Worm (Caenorhabditis elegans) whole organism, young adult: ENCODE measurements around the gene str-28.
A peak's percentile ranks its signal among the peaks of the same experiment; 100 is the strongest.

Source experiments
- B0019.2 ChIP-seq: fragments of 200-800 bp; sonication (Bioruptor generic); conservative IDR thresholded peaks from 2 replicates; pipeline ENCODE4 v1.3.6; 2022; ENCODE audit warnings: missing genetic modification reagents, missing genetic modification characterization, missing compliant biosample characterization
- B0261.1 ChIP-seq: sonication (generic microtip); optimal IDR thresholded peaks from 2 replicates; lab custom pipeline; 2016; ENCODE audit warnings: mild to moderate bottlenecking, missing genetic modification characterization, moderate library complexity, missing compliant biosample characterization
- D2030.7 ChIP-seq: fragments of 200-800 bp; sonication (Bioruptor generic); IDR thresholded peaks from 2 replicates; pipeline ENCODE4 v1.3.6; 2022; ENCODE audit warnings: missing genetic modification reagents, missing genetic modification characterization, missing compliant biosample characterization
- F39B2.1 ChIP-seq: fragments of 200-800 bp; sonication (Bioruptor generic); IDR thresholded peaks from 2 replicates; pipeline ENCODE4 v1.3.6; 2022; ENCODE audit warnings: missing genetic modification reagents, missing genetic modification characterization, missing compliant biosample characterization
- F52B5.7 ChIP-seq: sonication (generic microtip); optimal IDR thresholded peaks from 2 replicates; lab custom pipeline; 2016; ENCODE audit warnings: mild to moderate bottlenecking, missing genetic modification characterization, missing compliant biosample characterization
- K11D2.4 ChIP-seq: fragments of 200-800 bp; sonication (Bioruptor generic); IDR thresholded peaks from 2 replicates; pipeline ENCODE4 v1.3.6; 2022; ENCODE audit warnings: missing genetic modification reagents, missing genetic modification characterization, missing compliant biosample characterization
- K12H6.12 ChIP-seq: fragments of 200-800 bp; sonication (Bioruptor generic); optimal IDR thresholded peaks from 2 replicates; lab custom pipeline; 2018; ENCODE audit warnings: mild to moderate bottlenecking, missing genetic modification characterization, missing compliant biosample characterization
- Y67H2A.10 ChIP-seq: fragments of 200-800 bp; sonication (Bioruptor generic); conservative IDR thresholded peaks from 2 replicates; pipeline ENCODE4 v1.3.6; 2022; ENCODE audit warnings: missing genetic modification reagents, missing genetic modification characterization, missing compliant biosample characterization
- Y79H2A.3 ChIP-seq: fragments of 200-800 bp; sonication (Bioruptor generic); conservative IDR thresholded peaks from 2 replicates; pipeline ENCODE4 v1.3.6; 2022; ENCODE audit warnings: missing genetic modification reagents, missing genetic modification characterization, missing compliant biosample characterization
- ZK185.1 ChIP-seq: sonication (generic microtip); optimal IDR thresholded peaks from 2 replicates; lab custom pipeline; 2016; ENCODE audit warnings: mild to moderate bottlenecking, missing genetic modification characterization, missing compliant biosample characterization; ENCODE audit not compliant: poor library complexity, severe bottlenecking
- aptf-2 ChIP-seq: fragments of 200-800 bp; sonication (Bioruptor generic); conservative IDR thresholded peaks from 2 replicates; pipeline ENCODE4 v1.3.6; 2022; ENCODE audit warnings: missing genetic modification reagents, missing genetic modification characterization, missing compliant biosample characterization
- cebp-1 ChIP-seq, 2 experiments: fragments of 200-800 bp in 1 of 2; sonication (Bioruptor generic) in 1 of 2; sonication (generic microtip) in 1 of 2; IDR thresholded peaks in 1 of 2; optimal IDR thresholded peaks in 1 of 2; 2 replicates each; pipeline versions ENCODE4 v1.3.6 to Lab custom; 2017 to 2022; ENCODE audit warnings: missing compliant biosample characterization in 2 of 2, missing genetic modification characterization in 2 of 2, mild to moderate bottlenecking in 1 of 2, missing genetic modification reagents in 1 of 2, moderate library complexity in 1 of 2
- ceh-27 ChIP-seq: fragments of 200-800 bp; sonication (Bioruptor generic); optimal IDR thresholded peaks from 2 replicates; lab custom pipeline; 2018; ENCODE audit warnings: mild to moderate bottlenecking, missing genetic modification characterization, moderate library complexity, missing compliant biosample characterization
- ceh-79 ChIP-seq: sonication (generic microtip); optimal IDR thresholded peaks from 2 replicates; lab custom pipeline; 2017; ENCODE audit warnings: mild to moderate bottlenecking, missing genetic modification characterization, missing compliant biosample characterization
- ekl-4 ChIP-seq: fragments of 200-800 bp; sonication (Bioruptor generic); IDR thresholded peaks from 2 replicates; pipeline ENCODE4 v1.3.6; 2022; ENCODE audit warnings: missing genetic modification reagents, missing genetic modification characterization, missing compliant biosample characterization
- fkh-3 ChIP-seq: sonication (generic microtip); optimal IDR thresholded peaks from 2 replicates; lab custom pipeline; 2016; ENCODE audit warnings: mild to moderate bottlenecking, missing genetic modification characterization, missing compliant biosample characterization
- hlh-12 ChIP-seq: sonication (generic microtip); optimal IDR thresholded peaks from 2 replicates; lab custom pipeline; 2016; ENCODE audit warnings: missing genetic modification characterization, missing compliant biosample characterization
- hmg-20 ChIP-seq: fragments of 200-800 bp; sonication (Bioruptor generic); IDR thresholded peaks from 2 replicates; pipeline ENCODE4 v1.3.6; 2022; ENCODE audit warnings: missing genetic modification reagents, missing genetic modification characterization, missing compliant biosample characterization
- hsf-1 ChIP-seq: fragments of 200-800 bp; sonication (Bioruptor generic); IDR thresholded peaks from 2 replicates; pipeline ENCODE4 v1.3.6; 2022; ENCODE audit warnings: missing genetic modification reagents, missing genetic modification characterization, missing compliant biosample characterization
- let-526 ChIP-seq: fragments of 200-800 bp; sonication (Bioruptor generic); IDR thresholded peaks from 2 replicates; pipeline ENCODE4 v1.3.6; 2022; ENCODE audit warnings: missing genetic modification reagents, missing genetic modification characterization, missing compliant biosample characterization
- lin-54 ChIP-seq: fragments of 200-800 bp; sonication (Bioruptor generic); optimal IDR thresholded peaks from 2 replicates; lab custom pipeline; 2018; ENCODE audit warnings: mild to moderate bottlenecking, missing genetic modification characterization, missing compliant biosample characterization
- lir-1 ChIP-seq: fragments of 200-800 bp; sonication (Bioruptor generic); conservative IDR thresholded peaks from 2 replicates; pipeline ENCODE4 v1.3.6; 2022; ENCODE audit warnings: missing genetic modification reagents, missing genetic modification characterization, missing compliant biosample characterization
- mes-4 ChIP-seq: sonication (generic microtip); optimal IDR thresholded peaks from 2 replicates; lab custom pipeline; 2016; ENCODE audit warnings: missing genotype, missing genetic modification characterization, missing compliant biosample characterization
- nfyb-1 ChIP-seq: fragments of 200-800 bp; sonication (Bioruptor generic); IDR thresholded peaks from 2 replicates; pipeline ENCODE4 v1.3.6; 2022; ENCODE audit warnings: missing genetic modification reagents, missing genetic modification characterization, missing compliant biosample characterization
- nhr-27 ChIP-seq: fragments of 200-800 bp; sonication (Bioruptor generic); optimal IDR thresholded peaks from 2 replicates; lab custom pipeline; 2018; ENCODE audit warnings: mild to moderate bottlenecking, missing genetic modification characterization, moderate library complexity, missing compliant biosample characterization
- nhr-80 ChIP-seq: sonication (generic microtip); optimal IDR thresholded peaks from 2 replicates; lab custom pipeline; 2016; ENCODE audit warnings: missing genetic modification characterization, missing compliant biosample characterization
- pha-4 ChIP-seq: fragments of 150-350 bp; sonication (generic microtip); optimal IDR thresholded peaks from 2 replicates; lab custom pipeline; 2014; ENCODE audit warnings: missing biosample characterization, missing genetic modification reagents, missing genetic modification characterization
- rcor-1 ChIP-seq: fragments of 200-800 bp; sonication (Bioruptor generic); IDR thresholded peaks from 2 replicates; pipeline ENCODE4 v1.3.6; 2022; ENCODE audit warnings: missing genetic modification reagents, missing genetic modification characterization, missing compliant biosample characterization
- snpc-1.3 ChIP-seq: sonication (generic microtip); optimal IDR thresholded peaks from 2 replicates; lab custom pipeline; 2017; ENCODE audit warnings: missing genetic modification characterization, mild to moderate bottlenecking, missing compliant biosample characterization, antibody characterized with exemption, moderate library complexity, missing genotype, missing genetic modification reagents; ENCODE audit not compliant: insufficient read depth
- snpc-4 ChIP-seq, 5 experiments: fragments of 150-350 bp in 1 of 5; sonication (generic microtip) in 4 of 5; optimal IDR thresholded peaks; 2 replicates each; lab custom pipeline; 2014 to 2018; ENCODE audit warnings: missing genetic modification characterization in 5 of 5, missing biosample characterization in 3 of 5, antibody characterized with exemption in 2 of 5, mild to moderate bottlenecking in 2 of 5, missing compliant biosample characterization in 2 of 5, missing genotype in 2 of 5, moderate library complexity in 2 of 5, missing genetic modification reagents in 1 of 5
- somi-1 ChIP-seq: fragments of 200-800 bp; sonication (Bioruptor generic); optimal IDR thresholded peaks from 2 replicates; lab custom pipeline; 2018; ENCODE audit warnings: mild to moderate bottlenecking, missing genetic modification characterization, missing compliant biosample characterization
- tbx-9 ChIP-seq: sonication (generic microtip); optimal IDR thresholded peaks from 2 replicates; lab custom pipeline; 2016; ENCODE audit warnings: borderline replicate concordance, missing genetic modification characterization, inconsistent platforms, missing compliant biosample characterization
- xnd-1 ChIP-seq: sonication (generic microtip); optimal IDR thresholded peaks from 2 replicates; lab custom pipeline; 2016; ENCODE audit warnings: missing genotype, missing genetic modification reagents, missing genetic modification characterization, missing compliant biosample characterization
- ztf-18 ChIP-seq: sonication (generic microtip); optimal IDR thresholded peaks from 2 replicates; lab custom pipeline; 2016; ENCODE audit warnings: missing genotype, mild to moderate bottlenecking, missing genetic modification characterization, missing compliant biosample characterization
- ztf-25 ChIP-seq: fragments of 200-800 bp; sonication (Bioruptor generic); IDR thresholded peaks from 2 replicates; pipeline ENCODE4 v1.3.6; 2022; ENCODE audit warnings: missing genetic modification reagents, missing genetic modification characterization, missing compliant biosample characterization
- ztf-26 ChIP-seq: sonication (generic microtip); optimal IDR thresholded peaks from 2 replicates; lab custom pipeline; 2017; ENCODE audit warnings: missing genetic modification characterization, missing compliant biosample characterization

str-28 gene

DNA sequence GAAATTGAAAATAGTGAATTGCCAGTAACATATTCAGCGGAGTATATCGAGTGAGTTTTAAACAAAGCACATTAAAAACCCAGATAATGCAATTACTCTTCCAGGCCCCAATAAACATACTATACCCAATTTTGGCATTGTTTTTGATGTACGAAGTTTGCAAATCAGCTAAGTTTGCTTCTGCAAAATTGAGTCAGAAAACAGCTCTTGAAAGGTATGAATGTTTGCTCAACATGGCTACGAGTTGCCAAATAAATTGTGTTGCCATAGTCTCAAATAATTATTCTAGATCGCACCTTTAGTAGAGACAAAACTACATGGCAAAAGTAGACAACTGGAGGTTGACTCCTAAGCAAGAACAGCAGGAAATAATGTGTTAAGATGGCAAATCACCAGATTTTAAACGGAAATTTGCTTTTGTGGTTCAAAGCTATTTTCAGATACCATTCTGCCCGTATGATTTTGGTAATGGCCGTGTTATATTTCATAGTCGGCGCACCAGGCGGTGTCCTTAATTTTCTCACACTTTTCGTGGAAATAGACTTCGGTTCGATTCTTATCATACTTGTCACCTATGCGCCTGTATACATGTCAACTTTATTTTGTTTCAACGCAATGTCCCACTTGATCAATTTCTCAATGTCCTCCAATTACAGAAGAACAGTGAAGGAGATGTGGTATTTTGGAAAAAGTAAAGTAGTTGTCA lies 40.1 kb downstream of the str-28 start (continued):
- TF ChIP-seq F39B2.1 (GFP tag; lab: Robert Waterston, UW) (no peak), aptf-2 (no peak), xnd-1 (tag; lab: Kevin White, UChicago) (no peak), Y67H2A.10 (GFP tag; lab: Robert Waterston, UW) (no peak), mes-4 (tag; lab: Kevin White, UChicago) (no peak), let-526 (GFP tag; lab: Robert Waterston, UW) (no peak), ceh-79 (tag; lab: Kevin White, UChicago) (peak; percentile 21), ztf-26 (tag; lab: Kevin White, UChicago) (peak; percentile 40), fkh-3 (peak; percentile 1), nfyb-1 (GFP tag; lab: Robert Waterston, UW) (peak; percentile 79), lir-1 (no peak), hlh-12 (tag; lab: Kevin White, UChicago) (no peak), rcor-1 (GFP tag; lab: Robert Waterston, UW) (no peak), hsf-1 (GFP tag; lab: Robert Waterston, UW) (no peak)

DNA sequence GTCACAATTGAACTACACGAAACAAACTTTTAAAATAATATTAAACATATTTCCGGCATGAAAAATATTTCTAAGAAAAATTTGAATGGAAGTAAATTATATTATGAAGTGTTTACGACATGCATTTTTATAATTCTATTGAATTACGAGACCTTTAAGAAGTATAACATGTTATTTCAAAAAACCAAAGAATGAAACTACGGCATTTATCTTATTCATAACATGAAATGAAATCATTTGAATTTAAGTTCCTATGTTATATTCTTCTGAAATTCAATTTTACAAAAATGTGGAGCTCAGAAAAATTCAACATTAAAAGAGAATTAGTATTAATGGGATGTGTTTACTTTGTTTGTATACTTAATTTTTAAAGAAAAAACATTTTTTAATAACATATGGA lies 41.7 kb downstream of the str-28 start, which contains the start of gene srw-71:
Gene srw-71 (minus strand): TSS at position 101 of the 400 bp plus-strand sequence.
- no peak for TF ChIP-seq hsf-1 (GFP tag; lab: Robert Waterston, UW)
- TF ChIP-seq ceh-27 (GFP tag; lab: Kevin White, UChicago): no peak
- no peak for TF ChIP-seq hmg-20 (GFP tag; lab: Robert Waterston, UW)
- no peak for TF ChIP-seq ZK185.1 (tag; lab: Kevin White, UChicago)
- no peak for TF ChIP-seq xnd-1 (tag; lab: Kevin White, UChicago)
- no peak for TF ChIP-seq snpc-1.3 (tag; lab: Kevin White, UChicago)

DNA sequence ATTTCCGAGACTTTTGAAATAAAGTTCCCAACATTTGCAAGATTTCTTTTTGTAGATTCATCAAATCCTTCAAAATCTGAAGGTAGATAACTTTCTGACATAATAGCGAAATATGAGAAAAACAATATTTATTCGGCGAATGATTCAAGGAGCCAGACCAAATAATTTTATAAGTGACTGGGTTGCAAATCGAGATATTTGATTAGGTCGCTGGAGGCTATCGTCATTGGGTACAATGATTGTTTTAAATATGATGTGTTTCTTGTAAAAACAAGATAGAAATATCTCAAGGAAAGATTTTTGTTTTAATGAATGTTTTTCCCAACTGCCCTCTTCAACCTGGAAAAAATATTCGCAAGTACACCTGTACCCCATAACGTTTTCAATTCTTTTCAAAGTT lies 43.8 kb downstream of the str-28 start, which contains the start of gene srw-69:
Gene srw-69 (minus strand): TSS at position 101 of the 400 bp plus-strand sequence.
- TF ChIP-seq somi-1 (GFP tag; lab: Kevin White, UChicago): no peak
- TF ChIP-seq nhr-80 (tag; lab: Kevin White, UChicago): no peak
- no peak for TF ChIP-seq D2030.7 (GFP tag; lab: Robert Waterston, UW)
- TF ChIP-seq pha-4 (tag; lab: Kevin White, UChicago): no peak
- no peak for TF ChIP-seq ekl-4
- TF ChIP-seq B0261.1 (tag; lab: Kevin White, UChicago): no peak
- TF ChIP-seq Y79H2A.3 (GFP tag; lab: Robert Waterston, UW): no peak
- no peak for TF ChIP-seq snpc-4 (GFP tag; optimal IDR thresholded peaks at IDR 0.05; lab: Kevin White, UChicago)
- no peak for TF ChIP-seq snpc-4 (tag; optimal IDR thresholded peaks at IDR 0.05; lab: Kevin White, UChicago)
- no peak for TF ChIP-seq B0019.2

DNA sequence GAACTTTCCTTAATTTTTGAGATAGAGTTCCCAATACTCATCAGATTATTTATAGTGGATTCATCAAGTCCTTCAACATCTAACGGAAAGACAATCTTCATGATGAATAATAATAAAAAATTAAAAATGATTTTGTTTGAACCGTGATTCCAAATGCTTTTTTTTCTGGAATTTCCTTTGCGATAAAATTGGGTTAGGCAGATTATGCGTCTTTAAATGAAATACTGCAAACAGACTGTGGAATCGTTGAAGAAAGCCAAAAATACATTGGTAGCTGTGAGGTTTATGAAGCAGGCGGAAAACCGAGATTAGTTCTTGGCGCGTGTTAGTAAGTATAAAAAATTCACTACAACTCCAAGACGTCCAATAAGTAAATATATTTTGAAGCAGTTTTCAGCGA lies 46.1 kb downstream of the str-28 start, which contains the start of gene srw-68:
Gene srw-68 (minus strand): TSS at position 101 of the 400 bp plus-strand sequence.
- TF ChIP-seq ztf-18 (tag; lab: Kevin White, UChicago): no peak
- no peak for TF ChIP-seq tbx-9 (tag; lab: Kevin White, UChicago)
- no peak for TF ChIP-seq lin-54
- no peak for TF ChIP-seq K11D2.4 (GFP tag; lab: Robert Waterston, UW)
- no peak for TF ChIP-seq K12H6.12 (tag; lab: Kevin White, UChicago)
- TF ChIP-seq nhr-27: no peak
- TF ChIP-seq let-526 (GFP tag; lab: Robert Waterston, UW): no peak
- no peak for TF ChIP-seq cebp-1 (GFP tag; IDR thresholded peaks at IDR 0.05; lab: Robert Waterston, UW)
- TF ChIP-seq cebp-1 (tag; optimal IDR thresholded peaks at IDR 0.05; lab: Kevin White, UChicago): no peak
- TF ChIP-seq hsf-1 (GFP tag; lab: Robert Waterston, UW): no peak
- no peak for TF ChIP-seq ztf-25 (GFP tag; lab: Robert Waterston, UW)
- no peak for TF ChIP-seq F52B5.7 (tag; lab: Kevin White, UChicago)
